4 worm cellular contexts compared by ENCODE assay signal in the genomic region with DNA sequence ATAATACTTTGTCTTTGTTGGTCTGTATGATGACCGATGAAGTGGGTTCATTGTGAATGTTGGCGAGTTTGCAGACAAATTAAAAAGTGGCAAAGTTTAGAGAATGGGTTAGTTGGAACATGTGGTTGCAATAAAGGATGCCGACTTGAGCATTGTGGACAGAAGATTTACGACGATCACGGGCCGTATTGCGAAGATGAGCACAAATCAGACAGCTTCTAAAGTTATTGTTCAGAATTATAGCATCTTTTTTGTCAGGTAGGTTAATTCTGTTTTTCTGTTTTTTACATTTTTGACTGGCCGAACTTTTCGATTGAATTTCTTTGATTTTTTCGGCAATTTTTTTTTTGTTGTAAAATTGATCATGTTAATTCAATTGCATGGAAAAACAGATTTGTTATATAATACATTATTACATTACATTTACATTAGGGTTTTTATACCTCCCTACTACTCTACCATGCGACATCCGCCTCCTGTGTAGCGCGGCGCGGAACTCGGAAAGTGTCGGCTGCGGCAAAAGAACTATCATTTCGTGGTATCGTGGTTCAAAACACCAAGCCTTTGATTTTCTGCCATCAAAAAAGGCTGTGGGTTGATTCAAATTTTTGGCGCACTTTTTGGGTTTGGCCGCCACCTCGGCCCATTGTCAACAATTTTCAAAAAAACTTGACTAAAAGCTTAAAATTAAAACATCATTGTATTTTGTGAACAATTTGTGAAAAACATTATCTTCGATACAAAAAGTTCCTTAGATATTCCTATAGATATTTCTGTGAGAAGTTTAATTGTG.
A peak's percentile ranks its signal among the peaks of the same experiment; 100 is the strongest.
TF ChIP-seq lines count a peak whose summit lies in the region.

A gene (minus strand): TSS at position 51 of the 793 bp plus-strand sequence.

TF ChIP-seq in whole organism, L1 larva, 84 proteins besides CTCF, POLR2A, EP300 and RAD21:
- peak; percentile 10 for TF ChIP-seq snpc-4 (tag; optimal IDR thresholded peaks at IDR 0.05; lab: Kevin White, UChicago)
- TF ChIP-seq sox-4 (tag; optimal IDR thresholded peaks at IDR 0.05; lab: Kevin White, UChicago) = no peak
- no peak for TF ChIP-seq ceh-82 (tag; optimal IDR thresholded peaks at IDR 0.05; lab: Kevin White, UChicago)
- peak; percentile 72 for TF ChIP-seq dsc-1 (tag; optimal IDR thresholded peaks at IDR 0.05; lab: Kevin White, UChicago)
- peak; percentile 26 for TF ChIP-seq fkh-4 (tag; optimal IDR thresholded peaks at IDR 0.05; lab: Kevin White, UChicago; ENCODE audit: borderline replicate concordance)
- no peak for TF ChIP-seq fos-1 (tag; optimal IDR thresholded peaks at IDR 0.05; lab: Kevin White, UChicago)
- TF ChIP-seq nhr-11 (tag; optimal IDR thresholded peaks at IDR 0.05; lab: Kevin White, UChicago) = no peak
- no peak for TF ChIP-seq efl-1 (optimal IDR thresholded peaks at IDR 0.05; lab: Kevin White, UChicago)
- peak in 1 of 2 experiments; percentile 55 for TF ChIP-seq efl-1 (GFP tag; optimal IDR thresholded peaks at IDR 0.05 in 1 of 2; lab: Kevin White, UChicago)
- no peak for TF ChIP-seq lin-15B (tag; optimal IDR thresholded peaks at IDR 0.05; lab: Kevin White, UChicago)

TF ChIP-seq in whole organism, L2 larva, 48 proteins besides CTCF, POLR2A, EP300 and RAD21:
- no peak for TF ChIP-seq mbf-1 (tag; optimal IDR thresholded peaks at IDR 0.05; lab: Kevin White, UChicago)
- TF ChIP-seq nhr-21 (tag; optimal IDR thresholded peaks at IDR 0.05; lab: Kevin White, UChicago) = no peak
- TF ChIP-seq snpc-4 (tag; optimal IDR thresholded peaks at IDR 0.05; lab: Kevin White, UChicago) = peak; percentile 21
- no peak for TF ChIP-seq nhr-77 (tag; optimal IDR thresholded peaks at IDR 0.05; lab: Kevin White, UChicago)
- TF ChIP-seq sma-3 (GFP tag; optimal IDR thresholded peaks at IDR 0.05; lab: Kevin White, UChicago) = no peak
- no peak for TF ChIP-seq zag-1 (tag; optimal IDR thresholded peaks at IDR 0.05; lab: Kevin White, UChicago)

TF ChIP-seq in whole organism, L4 larva, 104 proteins besides CTCF, POLR2A, EP300 and RAD21:
- TF ChIP-seq Y5F2A.4 (GFP tag; optimal IDR thresholded peaks at IDR 0.05; lab: Kevin White, UChicago) = no peak
- TF ChIP-seq F37D6.2 (tag; optimal IDR thresholded peaks at IDR 0.05; lab: Kevin White, UChicago) = no peak
- TF ChIP-seq ceh-32 (tag; optimal IDR thresholded peaks at IDR 0.05; lab: Kevin White, UChicago; ENCODE audit: poor library complexity) = no peak
- TF ChIP-seq T20F7.1 (GFP tag; optimal IDR thresholded peaks at IDR 0.05; lab: Kevin White, UChicago) = no peak
- 0 out of 2 replicates have a peak, but pooled peaks have one; percentile 21 for TF ChIP-seq saeg-2 (GFP tag; IDR thresholded peaks at IDR 0.05; lab: Robert Waterston, UW)
- no peak for TF ChIP-seq ceh-62 (tag; optimal IDR thresholded peaks at IDR 0.05; lab: Kevin White, UChicago)
- no peak for TF ChIP-seq lim-7 (GFP tag; IDR thresholded peaks at IDR 0.05; lab: Robert Waterston, UW)
- TF ChIP-seq egl-43 (GFP tag; IDR thresholded peaks at IDR 0.05; lab: Robert Waterston, UW) = no peak
- no peak for TF ChIP-seq nhr-25 (tag; optimal IDR thresholded peaks at IDR 0.05; lab: Kevin White, UChicago; ENCODE audit: borderline replicate concordance, insufficient read depth)
- no peak for TF ChIP-seq madf-9 (GFP tag; conservative IDR thresholded peaks at IDR 0.05; lab: Robert Waterston, UW)
- TF ChIP-seq daf-8 (GFP tag; IDR thresholded peaks at IDR 0.05; lab: Robert Waterston, UW) = no peak
- TF ChIP-seq R02D3.7 (tag; optimal IDR thresholded peaks at IDR 0.05; lab: Kevin White, UChicago) = no peak
- no peak for TF ChIP-seq nhr-48 (tag; optimal IDR thresholded peaks at IDR 0.05; lab: Kevin White, UChicago)
- TF ChIP-seq nhr-42 (GFP tag; IDR thresholded peaks at IDR 0.05; lab: Robert Waterston, UW) = 0 out of 2 replicates have a peak, but pooled peaks have one; percentile 41

TF ChIP-seq in whole organism, young adult, 124 proteins besides CTCF, POLR2A, EP300 and RAD21:
- peak; percentile 59 for TF ChIP-seq snpc-4 (GFP tag; optimal IDR thresholded peaks at IDR 0.05; lab: Kevin White, UChicago)
- TF ChIP-seq snpc-4 (tag; optimal IDR thresholded peaks at IDR 0.05; lab: Kevin White, UChicago) = peak in 3 of 4 experiments; percentile 67 to 88 (median 73)
- TF ChIP-seq ekl-4 (GFP tag; IDR thresholded peaks at IDR 0.05; lab: Robert Waterston, UW) = no peak
- TF ChIP-seq B0019.2 (GFP tag; conservative IDR thresholded peaks at IDR 0.05; lab: Robert Waterston, UW) = no peak
- TF ChIP-seq F55B11.4 (tag; optimal IDR thresholded peaks at IDR 0.05; lab: Kevin White, UChicago; ENCODE audit: borderline replicate concordance, insufficient read depth) = no peak
- peak; percentile 80 for TF ChIP-seq snpc-1.1 (tag; optimal IDR thresholded peaks at IDR 0.05; lab: Kevin White, UChicago; ENCODE audit: insufficient read depth)
